Worm (Caenorhabditis elegans) whole organism, midembryonic: Measurements from ENCODE around the gene aptf-4.

ENCODE experiments used
- T22C8.4 ChIP-seq: fragments of 200-800 bp; sonication (Bioruptor generic); IDR thresholded peaks from 2 replicates; pipeline ENCODE4 v1.3.6; 2022; ENCODE audit warnings: missing genetic modification characterization, missing compliant biosample characterization
- flt-1 ChIP-seq: fragments of 200-800 bp; sonication (Bioruptor generic); IDR thresholded peaks from 2 replicates; pipeline ENCODE4 v1.3.6; 2022; ENCODE audit warnings: missing genetic modification characterization, missing compliant biosample characterization
- klf-2 ChIP-seq: fragments of 200-800 bp; sonication (Bioruptor generic); conservative IDR thresholded peaks from 2 replicates; pipeline ENCODE4 v1.3.6; 2022; ENCODE audit warnings: missing genetic modification reagents, missing genetic modification characterization, missing compliant biosample characterization
- med-1 ChIP-seq: sonication (generic microtip); optimal IDR thresholded peaks from 2 replicates; lab custom pipeline; 2017; ENCODE audit warnings: missing genetic modification characterization, mild to moderate bottlenecking, missing compliant biosample characterization, antibody characterized with exemption, missing genetic modification reagents; ENCODE audit not compliant: insufficient read depth
- ref-1 ChIP-seq: fragments of 200-800 bp; sonication (Bioruptor generic); conservative IDR thresholded peaks from 2 replicates; pipeline ENCODE4 v1.3.6; 2022; ENCODE audit warnings: missing genetic modification reagents, missing genetic modification characterization, missing compliant biosample characterization
- ztf-29 ChIP-seq: fragments of 200-800 bp; sonication (Bioruptor generic); IDR thresholded peaks from 2 replicates; pipeline ENCODE4 v1.3.6; 2022; ENCODE audit warnings: missing genetic modification reagents, missing genetic modification characterization, missing compliant biosample characterization

DNA sequence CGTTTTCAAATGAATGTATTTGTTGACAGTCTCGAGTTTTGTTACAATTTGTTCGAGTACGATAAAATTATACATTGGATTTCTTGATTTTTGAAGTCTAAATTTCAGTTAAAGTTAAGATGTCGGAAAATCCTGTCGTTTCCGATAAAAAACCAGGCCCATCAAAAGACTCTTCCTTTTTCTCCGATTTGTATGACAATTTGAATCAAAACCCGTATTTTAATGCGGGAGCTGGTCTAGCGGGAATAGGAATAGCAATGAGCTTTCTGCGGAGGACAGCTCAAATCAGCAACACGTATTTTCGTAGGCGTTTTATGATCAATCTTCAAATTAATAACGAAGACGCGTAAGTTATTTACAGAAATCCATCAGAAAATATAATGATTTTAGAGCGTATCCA, 19.8 kb upstream of the aptf-4 start, which contains the start of gene bcs-1:
- TF ChIP-seq med-1 (GFP tag; lab: Kevin White, UChicago) (no peak), flt-1 (GFP tag; lab: Robert Waterston, UW) (no peak), T22C8.4 (GFP tag; lab: Robert Waterston, UW) (no peak), klf-2 (GFP tag; lab: Robert Waterston, UW) (no peak), ztf-29 (GFP tag; lab: Robert Waterston, UW) (no peak), ref-1 (GFP tag; lab: Robert Waterston, UW) (no peak)
